Fruit fly (Drosophila melanogaster) whole organism, embryonic: ENCODE data around the gene Acp32CD.

Experiments used
- Adf1 ChIP-seq: fragments of 200-800 bp; sonication (Bioruptor generic); IDR thresholded peaks from 2 replicates; pipeline ENCODE4 v1.3.6; 2022; ENCODE audit warnings: missing biosample characterization, missing genetic modification characterization
- Antp ChIP-seq: fragments of 200-800 bp; sonication (Bioruptor generic); optimal IDR thresholded peaks from 3 replicates; lab custom pipeline; 2016; ENCODE audit warnings: missing biosample characterization, missing genetic modification characterization
- Atf6 ChIP-seq: fragments of 200-800 bp; sonication (Bioruptor generic); IDR thresholded peaks from 2 replicates; pipeline ENCODE4 v1.3.6; 2022; ENCODE audit warnings: missing biosample characterization, missing genetic modification characterization
- Blimp-1 ChIP-seq: fragments of 200-800 bp; sonication (Bioruptor generic); optimal IDR thresholded peaks from 3 replicates; lab custom pipeline; 2018; ENCODE audit warnings: missing biosample characterization, missing genetic modification characterization, mild to moderate bottlenecking, moderate library complexity, missing genetic modification reagents
- CG10462 ChIP-seq: fragments of 200-800 bp; sonication (Bioruptor generic); optimal IDR thresholded peaks from 2 replicates; lab custom pipeline; 2016; ENCODE audit warnings: missing biosample characterization, missing genetic modification characterization
- CG11504 ChIP-seq: fragments of 200-800 bp; sonication (Bioruptor generic); optimal IDR thresholded peaks from 3 replicates; lab custom pipeline; 2019; ENCODE audit warnings: missing biosample characterization, mild to moderate bottlenecking, missing genetic modification characterization, moderate library complexity
- CG11560 ChIP-seq: fragments of 200-800 bp; sonication (Bioruptor generic); IDR thresholded peaks from 3 replicates; pipeline ENCODE4 v1.3.6; 2022; ENCODE audit warnings: missing biosample characterization, missing genetic modification characterization
- CG12071 ChIP-seq: fragments of 200-800 bp; sonication (Bioruptor generic); optimal IDR thresholded peaks from 3 replicates; lab custom pipeline; 2018; ENCODE audit warnings: missing biosample characterization, mild to moderate bottlenecking, missing genetic modification characterization
- CG12104 ChIP-seq: fragments of 200-800 bp; sonication (Bioruptor generic); optimal IDR thresholded peaks from 3 replicates; lab custom pipeline; 2016; ENCODE audit warnings: missing biosample characterization, missing genetic modification characterization
- CG12219 ChIP-seq: fragments of 200-800 bp; sonication (Bioruptor generic); optimal IDR thresholded peaks from 3 replicates; lab custom pipeline; 2018; ENCODE audit warnings: missing biosample characterization, mild to moderate bottlenecking, missing genetic modification characterization
- CG12236 ChIP-seq: fragments of 200-800 bp; sonication (Bioruptor generic); optimal IDR thresholded peaks from 2 replicates; lab custom pipeline; 2016; ENCODE audit warnings: missing biosample characterization, missing genetic modification characterization
- CG13775 ChIP-seq: fragments of 200-800 bp; sonication (Bioruptor generic); optimal IDR thresholded peaks from 3 replicates; lab custom pipeline; 2017; ENCODE audit warnings: missing biosample characterization, mild to moderate bottlenecking, missing genetic modification characterization
- CG13894 ChIP-seq: fragments of 200-800 bp; sonication (Bioruptor generic); optimal IDR thresholded peaks from 3 replicates; lab custom pipeline; 2018; ENCODE audit warnings: missing biosample characterization, mild to moderate bottlenecking, missing genetic modification characterization, moderate library complexity
- CG14050 ChIP-seq: fragments of 200-800 bp; sonication (Bioruptor generic); IDR thresholded peaks from 3 replicates; pipeline ENCODE4 v1.3.6; 2022; ENCODE audit warnings: missing biosample characterization, missing genetic modification characterization
- CG14667 ChIP-seq: fragments of 200-800 bp; sonication (Bioruptor generic); IDR thresholded peaks from 2 replicates; pipeline ENCODE4 v1.3.6; 2022; ENCODE audit warnings: missing biosample characterization, missing genetic modification characterization
- CG1602 ChIP-seq: fragments of 200-800 bp; sonication (Bioruptor generic); optimal IDR thresholded peaks from 3 replicates; lab custom pipeline; 2016; ENCODE audit warnings: missing biosample characterization, missing genetic modification characterization
- CG17328 ChIP-seq: fragments of 200-800 bp; sonication (Bioruptor generic); IDR thresholded peaks from 2 replicates; pipeline ENCODE4 v1.3.6; 2022; ENCODE audit warnings: missing biosample characterization, missing genetic modification characterization
- CG17385 ChIP-seq: fragments of 200-800 bp; sonication (Bioruptor generic); optimal IDR thresholded peaks from 3 replicates; lab custom pipeline; 2018; ENCODE audit warnings: missing biosample characterization, mild to moderate bottlenecking, missing genetic modification characterization
- CG7556 ChIP-seq: fragments of 200-800 bp; sonication (Bioruptor generic); optimal IDR thresholded peaks from 2 replicates; lab custom pipeline; 2017; ENCODE audit warnings: missing biosample characterization, mild to moderate bottlenecking, missing genetic modification characterization
- CG9609 ChIP-seq: fragments of 200-800 bp; sonication (Bioruptor generic); optimal IDR thresholded peaks from 3 replicates; lab custom pipeline; 2016; ENCODE audit warnings: missing biosample characterization, missing genetic modification characterization
- CkIIα-i1 ChIP-seq: fragments of 200-800 bp; sonication (Bioruptor generic); IDR thresholded peaks from 2 replicates; pipeline ENCODE4 v1.3.6; 2022; ENCODE audit warnings: missing biosample characterization, missing genetic modification characterization
- D19A ChIP-seq: fragments of 200-800 bp; optimal IDR thresholded peaks from 3 replicates; lab custom pipeline; 2019; ENCODE audit warnings: missing biosample characterization, mild to moderate bottlenecking, missing genetic modification characterization, moderate library complexity
- Doc3 ChIP-seq: fragments of 200-800 bp; sonication (Bioruptor generic); IDR thresholded peaks from 3 replicates; pipeline ENCODE4 v1.3.6; 2022; ENCODE audit warnings: missing biosample characterization, missing genetic modification characterization; ENCODE audit not compliant: partially characterized antibody
- Dref ChIP-seq: fragments of 200-800 bp; sonication (Bioruptor generic); IDR thresholded peaks from 2 replicates; pipeline ENCODE4 v1.3.6; 2022; ENCODE audit warnings: missing biosample characterization, missing genetic modification characterization
- E2f2 ChIP-seq: fragments of 200-800 bp; sonication (Bioruptor generic); IDR thresholded peaks from 2 replicates; pipeline ENCODE4 v1.3.6; 2022; ENCODE audit warnings: missing biosample characterization, missing genetic modification characterization
- HLH3B ChIP-seq: fragments of 200-800 bp; sonication (Bioruptor generic); IDR thresholded peaks from 2 replicates; pipeline ENCODE4 v1.3.6; 2022; ENCODE audit warnings: missing biosample characterization, missing genetic modification characterization
- HmgD ChIP-seq: fragments of 200-800 bp; sonication (Bioruptor generic); optimal IDR thresholded peaks from 3 replicates; lab custom pipeline; 2016; ENCODE audit warnings: missing biosample characterization, missing genetic modification characterization
- MBD-R2 ChIP-seq: fragments of 200-800 bp; sonication (Bioruptor generic); IDR thresholded peaks from 2 replicates; pipeline ENCODE4 v1.3.6; 2022; ENCODE audit warnings: missing biosample characterization, missing genetic modification characterization
- NC2β ChIP-seq: fragments of 200-800 bp; sonication (Bioruptor generic); optimal IDR thresholded peaks from 2 replicates; lab custom pipeline; 2016; ENCODE audit warnings: missing biosample characterization, missing genetic modification characterization
- Rx ChIP-seq: fragments of 200-800 bp; sonication (Bioruptor generic); IDR thresholded peaks from 2 replicates; pipeline ENCODE4 v1.3.6; 2022; ENCODE audit warnings: missing biosample characterization, missing genetic modification characterization
- Six4 ChIP-seq: fragments of 200-800 bp; sonication (Bioruptor generic); optimal IDR thresholded peaks from 2 replicates; lab custom pipeline; 2016; ENCODE audit warnings: missing biosample characterization, missing genetic modification characterization
- TFAM ChIP-seq: fragments of 200-800 bp; sonication (Bioruptor generic); optimal IDR thresholded peaks from 2 replicates; lab custom pipeline; 2017; ENCODE audit warnings: missing biosample characterization, missing genetic modification characterization, inconsistent platforms
- Taf1 ChIP-seq: fragments of 200-800 bp; sonication (Bioruptor generic); IDR thresholded peaks from 2 replicates; pipeline ENCODE4 v1.3.6; 2022; ENCODE audit warnings: missing biosample characterization, missing genetic modification characterization
- al ChIP-seq: fragments of 200-800 bp; sonication (Bioruptor generic); IDR thresholded peaks from 2 replicates; pipeline ENCODE4 v1.3.6; 2022; ENCODE audit warnings: missing biosample characterization, missing genetic modification characterization
- caup ChIP-seq: fragments of 200-800 bp; sonication (Bioruptor generic); optimal IDR thresholded peaks from 3 replicates; lab custom pipeline; 2017; ENCODE audit warnings: missing biosample characterization, mild to moderate bottlenecking, missing genetic modification characterization, moderate library complexity; ENCODE audit not compliant: severe bottlenecking
- chm ChIP-seq: fragments of 200-800 bp; sonication (Bioruptor generic); IDR thresholded peaks from 2 replicates; pipeline ENCODE4 v1.3.6; 2022; ENCODE audit warnings: missing biosample characterization, missing genetic modification characterization
- dimm ChIP-seq: fragments of 200-800 bp; sonication (Bioruptor generic); IDR thresholded peaks from 2 replicates; pipeline ENCODE4 v1.3.6; 2022; ENCODE audit warnings: missing biosample characterization, missing genetic modification characterization
- exex ChIP-seq: fragments of 200-800 bp; sonication (Bioruptor generic); optimal IDR thresholded peaks from 4 replicates; lab custom pipeline; 2018; ENCODE audit warnings: missing biosample characterization, mild to moderate bottlenecking, missing genetic modification characterization, moderate library complexity
- ftz-f1 ChIP-seq: fragments of 200-800 bp; sonication (Bioruptor generic); optimal IDR thresholded peaks from 2 replicates; lab custom pipeline; 2016; ENCODE audit warnings: missing biosample characterization, missing genetic modification characterization
- inv ChIP-seq: fragments of 200-800 bp; sonication (Bioruptor generic); IDR thresholded peaks from 2 replicates; pipeline ENCODE4 v1.3.6; 2022; ENCODE audit warnings: missing biosample characterization, missing genetic modification characterization; ENCODE audit not compliant: partially characterized antibody
- maf-S ChIP-seq: fragments of 200-800 bp; sonication (Bioruptor generic); optimal IDR thresholded peaks from 2 replicates; lab custom pipeline; 2016; ENCODE audit warnings: missing biosample characterization, missing genetic modification characterization
- mam ChIP-seq: fragments of 200-800 bp; sonication (Bioruptor generic); optimal IDR thresholded peaks from 3 replicates; lab custom pipeline; 2016; ENCODE audit warnings: missing biosample characterization, missing genetic modification characterization
- nerfin-2 ChIP-seq: fragments of 200-800 bp; sonication (Bioruptor generic); IDR thresholded peaks from 2 replicates; pipeline ENCODE4 v1.3.6; 2022; ENCODE audit warnings: missing biosample characterization, missing genetic modification characterization; ENCODE audit not compliant: partially characterized antibody
- pros ChIP-seq: fragments of 200-800 bp; sonication (Bioruptor generic); optimal IDR thresholded peaks from 3 replicates; lab custom pipeline; 2019; ENCODE audit warnings: missing biosample characterization, mild to moderate bottlenecking, missing genetic modification characterization, moderate library complexity
- psq ChIP-seq: fragments of 200-800 bp; sonication (Bioruptor generic); optimal IDR thresholded peaks from 2 replicates; lab custom pipeline; 2017; ENCODE audit warnings: missing biosample characterization, missing genetic modification characterization
- repo ChIP-seq: fragments of 200-800 bp; sonication (Bioruptor generic); optimal IDR thresholded peaks from 2 replicates; lab custom pipeline; 2016; ENCODE audit warnings: missing biosample characterization, missing genetic modification characterization
- row ChIP-seq: fragments of 200-800 bp; sonication (Bioruptor generic); IDR thresholded peaks from 3 replicates; pipeline ENCODE4 v1.3.6; 2022; ENCODE audit warnings: missing biosample characterization, missing genetic modification characterization
- sens-2 ChIP-seq: fragments of 200-800 bp; sonication (Bioruptor generic); IDR thresholded peaks from 2 replicates; pipeline ENCODE4 v1.3.6; 2022; ENCODE audit warnings: missing biosample characterization, missing genetic modification characterization
- slbo ChIP-seq: fragments of 200-800 bp; sonication (Bioruptor generic); IDR thresholded peaks from 2 replicates; pipeline ENCODE4 v1.3.6; 2022; ENCODE audit warnings: missing biosample characterization, missing genetic modification characterization
- slp2 ChIP-seq: fragments of 200-800 bp; sonication (Bioruptor generic); optimal IDR thresholded peaks from 2 replicates; lab custom pipeline; 2016; ENCODE audit warnings: missing biosample characterization, missing genetic modification characterization
- sna ChIP-seq: fragments of 200-800 bp; sonication (Bioruptor generic); IDR thresholded peaks from 2 replicates; pipeline ENCODE4 v1.3.6; 2022; ENCODE audit warnings: missing biosample characterization, missing genetic modification characterization; ENCODE audit not compliant: partially characterized antibody
- zen ChIP-seq: fragments of 200-800 bp; sonication (Bioruptor generic); optimal IDR thresholded peaks from 3 replicates; lab custom pipeline; 2018; ENCODE audit warnings: missing biosample characterization, mild to moderate bottlenecking, missing genetic modification characterization, moderate library complexity

The Acp32CD gene

dm6 chr2L:10987370-10987853 is 28.0 kb upstream of the Acp32CD start, which contains the start of the genes piwi and CG12253 (continued):
- TF ChIP-seq D19A (tag; lab: Kevin White, UChicago) (peak; percentile 70), CG13894 (tag; lab: Kevin White, UChicago) (no peak), E2f2 (peak; percentile 64), slp2 (GFP tag; lab: Kevin White, UChicago) (no peak), HmgD (no peak), CG12071 (GFP tag; lab: Kevin White, UChicago) (no peak), zen (tag; lab: Kevin White, UChicago) (peak; percentile 33), CG12236 (GFP tag; lab: Kevin White, UChicago) (no peak), exex (tag; lab: Kevin White, UChicago) (no peak), CG14667 (no peak), CG13775 (peak; percentile 86), CG14050 (GFP tag; lab: Robert Waterston, UW) (no peak; the same call in 1 of the 3 replicates), CkIIα-i1 (GFP tag; lab: Robert Waterston, UW) (no peak), NC2β (GFP tag; lab: Kevin White, UChicago) (no peak), sna (GFP tag; lab: Robert Waterston, UW) (0 out of 2 replicates have a peak, but pooled peaks have one; percentile 16), CG12219 (GFP tag; lab: Kevin White, UChicago) (no peak), CG17328 (GFP tag; lab: Robert Waterston, UW) (peak; percentile 82; the same call in 1 of the 2 replicates), Antp (GFP tag; lab: Kevin White, UChicago) (peak; percentile 7), CG7556 (GFP tag; lab: Kevin White, UChicago) (no peak), ftz-f1 (no peak), nerfin-2 (no peak), CG1602 (peak; percentile 79), CG12104 (peak; percentile 19), MBD-R2 (GFP tag; lab: Robert Waterston, UW) (peak; percentile 49), CG17385 (GFP tag; lab: Kevin White, UChicago) (peak; percentile 76), repo (GFP tag; lab: Kevin White, UChicago) (no peak), Rx (GFP tag; lab: Robert Waterston, UW) (no peak), inv (GFP tag; lab: Robert Waterston, UW) (no peak), Dref (GFP tag; lab: Robert Waterston, UW) (no peak), mam (GFP tag; lab: Kevin White, UChicago) (peak; percentile 25), CG11504 (no peak), Taf1 (GFP tag; lab: Robert Waterston, UW) (no peak), CG11560 (tag; lab: Robert Waterston, UW) (0 out of 3 replicates have a peak, but pooled peaks have one; percentile 51), row (GFP tag; lab: Robert Waterston, UW) (peak; percentile 83), dimm (GFP tag; lab: Robert Waterston, UW) (no peak), CG9609 (peak; percentile 25), al (peak; percentile 65; the same call in 1 of the 2 replicates), CG10462 (GFP tag; lab: Kevin White, UChicago) (peak; percentile 8), psq (no peak), sens-2 (GFP tag; lab: Robert Waterston, UW) (no peak), Atf6 (GFP tag; lab: Robert Waterston, UW) (no peak), TFAM (no peak), Adf1 (GFP tag; lab: Robert Waterston, UW) (peak; percentile 63), chm (GFP tag; lab: Robert Waterston, UW) (0 out of 2 replicates have a peak, but pooled peaks have one; percentile 34), Six4 (GFP tag; lab: Kevin White, UChicago) (peak; percentile 37), maf-S (no peak), pros (GFP tag; lab: Kevin White, UChicago) (no peak), slbo (GFP tag; lab: Robert Waterston, UW) (peak; percentile 90), HLH3B (GFP tag; lab: Robert Waterston, UW) (peak; percentile 83), Blimp-1 (GFP tag; lab: Kevin White, UChicago) (no peak), caup (GFP tag; lab: Kevin White, UChicago) (no peak), Doc3 (GFP tag; lab: Robert Waterston, UW) (no peak)
